Worm (Caenorhabditis elegans): Measurements from ENCODE around the gene Y48B6A.10.

Y48B6A.10 gene

DNA sequence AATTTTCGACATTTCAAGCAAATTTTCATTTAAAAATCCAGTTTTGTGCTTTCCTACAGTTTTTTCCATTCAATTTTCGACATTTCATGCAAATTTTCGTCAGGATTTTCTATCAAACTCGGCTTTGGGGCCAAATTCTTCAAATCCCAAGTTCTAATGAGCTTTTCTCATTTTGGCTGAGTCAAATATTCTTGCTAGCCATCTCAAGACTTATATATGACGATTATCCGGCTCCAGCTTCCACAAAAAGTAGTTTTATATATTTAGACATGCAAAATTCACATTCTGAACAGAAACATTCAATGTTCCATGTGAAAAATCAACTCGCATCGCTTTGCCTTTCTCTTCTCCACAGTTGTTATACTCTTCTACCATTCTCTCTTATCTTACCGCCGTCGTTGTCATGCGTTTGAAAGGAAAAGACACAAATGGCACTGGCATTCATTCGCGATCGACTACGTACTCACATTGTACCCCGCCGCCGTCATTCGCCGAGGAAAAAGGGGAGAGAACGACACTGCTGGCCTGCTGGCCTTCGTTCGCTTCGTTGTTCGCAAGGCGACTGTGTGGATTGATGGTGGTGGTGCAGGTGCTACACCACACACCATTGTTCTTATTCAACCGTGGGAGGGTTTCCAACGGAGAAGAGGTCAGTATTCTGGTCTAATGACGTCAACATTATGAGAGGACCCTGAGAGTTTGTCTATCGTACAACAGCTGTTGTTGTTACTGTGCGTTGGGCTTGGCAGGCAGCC is 33.7 kb downstream of the Y48B6A.10 start (continued):
- TF ChIP-seq nhr-111 (GFP tag; optimal IDR thresholded peaks at IDR 0.05): no peak
- peak; percentile 86 for TF ChIP-seq nhr-28 (tag; optimal IDR thresholded peaks at IDR 0.05)
- TF ChIP-seq madf-5 (GFP tag; IDR thresholded peaks at IDR 0.05): no peak
- TF ChIP-seq nhr-48 (tag; optimal IDR thresholded peaks at IDR 0.05): peak; percentile 79
- peak; percentile 63; the same call in 1 of the 2 replicates for TF ChIP-seq nhr-42 (GFP tag; IDR thresholded peaks at IDR 0.05)
- peak; percentile 94 for TF ChIP-seq aha-1 (tag)
- TF ChIP-seq lsy-2 (tag; optimal IDR thresholded peaks at IDR 0.05): peak in 1 of 2 experiments; percentile 20
- TF ChIP-seq dve-1 (tag; optimal IDR thresholded peaks at IDR 0.05; ENCODE audit: insufficient read depth): peak; percentile 73
- no peak for TF ChIP-seq set-16 (GFP tag; IDR thresholded peaks at IDR 0.05)
- TF ChIP-seq nhr-77 (tag; optimal IDR thresholded peaks at IDR 0.05): peak; percentile 80
- TF ChIP-seq dmd-6 (GFP tag; IDR thresholded peaks at IDR 0.05): peak; percentile 62
- TF ChIP-seq hlh-11 (tag; optimal IDR thresholded peaks at IDR 0.05): peak; percentile 81
- no peak for TF ChIP-seq nhr-11 (tag; optimal IDR thresholded peaks at IDR 0.05)
- peak; percentile 65 for TF ChIP-seq pqm-1 (tag; optimal IDR thresholded peaks at IDR 0.05)
- no peak for TF ChIP-seq daf-19 (GFP tag; conservative IDR thresholded peaks at IDR 0.05)
- peak; percentile 61; the same call in 1 of the 2 replicates for TF ChIP-seq hmg-1.1 (GFP tag; IDR thresholded peaks at IDR 0.05)
- TF ChIP-seq hlh-30 (tag; optimal IDR thresholded peaks at IDR 0.05; ENCODE audit: insufficient read depth): peak; percentile 82

DNA sequence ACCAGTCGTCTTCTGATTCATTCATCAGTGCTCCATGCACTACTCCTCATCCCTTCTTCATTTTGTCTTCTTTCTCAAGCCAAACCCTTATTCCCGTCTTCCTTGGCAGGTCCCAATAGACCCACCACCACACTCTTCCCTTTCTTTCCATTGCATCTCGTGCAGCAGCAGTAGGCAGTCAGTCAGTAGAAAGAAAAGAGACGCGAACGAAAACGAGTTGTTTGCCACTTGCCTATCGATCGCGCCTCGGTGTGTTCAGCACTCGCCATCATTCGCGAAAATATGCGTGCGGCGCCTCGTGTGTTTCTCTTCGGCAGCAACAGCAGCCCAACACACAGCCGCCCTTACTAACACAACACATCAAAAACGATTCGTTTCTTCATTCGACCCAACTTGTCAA is 35.3 kb downstream of the Y48B6A.10 start:
- TF ChIP-seq dmd-8 (GFP tag; IDR thresholded peaks at IDR 0.05) (no peak), Y5F2A.4 (GFP tag; optimal IDR thresholded peaks at IDR 0.05) (no peak), snpc-1.2 (GFP tag; IDR thresholded peaks at IDR 0.05) (no peak), skn-1 (tag; optimal IDR thresholded peaks at IDR 0.05) (no peak), mdl-1 (tag; optimal IDR thresholded peaks at IDR 0.05) (peak; percentile 7 to 89), ceh-44 (GFP tag; IDR thresholded peaks at IDR 0.05) (no peak), daf-12 (tag; optimal IDR thresholded peaks at IDR 0.05) (no peak), nhr-102 (tag; optimal IDR thresholded peaks at IDR 0.05) (no peak), mdt-29 (GFP tag; IDR thresholded peaks at IDR 0.05) (no peak), ztf-11 (tag; optimal IDR thresholded peaks at IDR 0.05) (no peak), duxl-1 (tag; optimal IDR thresholded peaks at IDR 0.05; ENCODE audit: poor library complexity) (no peak), ces-1 (GFP tag; optimal IDR thresholded peaks at IDR 0.05) (no peak), lim-7 (GFP tag; IDR thresholded peaks at IDR 0.05) (no peak), lin-15B (tag; optimal IDR thresholded peaks at IDR 0.05) (no peak), spr-1 (tag; optimal IDR thresholded peaks at IDR 0.05) (no peak), ceh-62 (tag; optimal IDR thresholded peaks at IDR 0.05) (no peak), ama-1 (optimal IDR thresholded peaks at IDR 0.05) (no peak), madf-9 (GFP tag; conservative IDR thresholded peaks at IDR 0.05) (peak; percentile 45; the same call in 1 of the 2 replicates), lin-1 (GFP tag; IDR thresholded peaks at IDR 0.05) (no peak), dpl-1 (GFP tag; optimal IDR thresholded peaks at IDR 0.05) (peak; percentile 51), nhr-76 (tag; optimal IDR thresholded peaks at IDR 0.05) (no peak), dmd-9 (GFP tag; IDR thresholded peaks at IDR 0.05) (no peak), sdz-12 (GFP tag; optimal IDR thresholded peaks at IDR 0.05) (no peak), nhr-42 (GFP tag; IDR thresholded peaks at IDR 0.05) (peak; percentile 5; the same call in 1 of the 2 replicates), mxl-3 (GFP tag; optimal IDR thresholded peaks at IDR 0.05) (peak; percentile 89), set-16 (GFP tag; IDR thresholded peaks at IDR 0.05) (peak; percentile 5; the same call in 1 of the 2 replicates), egl-43 (GFP tag; IDR thresholded peaks at IDR 0.05) (no peak), dve-1 (tag; optimal IDR thresholded peaks at IDR 0.05; ENCODE audit: insufficient read depth) (peak; percentile 47), unc-39 (tag; optimal IDR thresholded peaks at IDR 0.05) (no peak), ceh-32 (tag; optimal IDR thresholded peaks at IDR 0.05; ENCODE audit: poor library complexity) (no peak), mxl-2 (GFP tag; conservative IDR thresholded peaks at IDR 0.05) (no peak), fos-1 (tag; optimal IDR thresholded peaks at IDR 0.05) (no peak), nhr-77 (tag; optimal IDR thresholded peaks at IDR 0.05) (peak; percentile 75), zfp-2 (tag; optimal IDR thresholded peaks at IDR 0.05) (no peak), R02D3.7 (tag; optimal IDR thresholded peaks at IDR 0.05) (no peak), ceh-82 (tag; optimal IDR thresholded peaks at IDR 0.05) (no peak), aly-2 (tag; optimal IDR thresholded peaks at IDR 0.05) (no peak)
